Worm (Caenorhabditis elegans): Measurements from ENCODE around the gene B0361.3.

Gene B0361.3

ce11 chrIII:7272828-7273227 lies 8.4 kb upstream of the B0361.3 start:
- TF ChIP-seq die-1 (tag; optimal IDR thresholded peaks at IDR 0.05) (peak; percentile 8), lir-1 (GFP tag; conservative IDR thresholded peaks at IDR 0.05) (no peak), Y53F4B.3 (GFP tag; IDR thresholded peaks at IDR 0.05) (no peak), lin-40 (tag; optimal IDR thresholded peaks at IDR 0.05) (peak; percentile 51), nhr-80 (tag; optimal IDR thresholded peaks at IDR 0.05) (peak; percentile 52), pbrm-1 (GFP tag; IDR thresholded peaks at IDR 0.05) (peak; percentile 37; the same call in 1 of the 2 replicates), sptf-2 (GFP tag; optimal IDR thresholded peaks at IDR 0.05) (no peak), ztf-6 (GFP tag; IDR thresholded peaks at IDR 0.05) (no peak), cebp-1 (GFP tag; IDR thresholded peaks at IDR 0.05) (no peak), cebp-1 (tag; optimal IDR thresholded peaks at IDR 0.05) (peak; percentile 45), lin-54 (GFP tag; optimal IDR thresholded peaks at IDR 0.05) (peak; percentile 3), zim-3 (tag; optimal IDR thresholded peaks at IDR 0.05) (no peak), somi-1 (GFP tag; optimal IDR thresholded peaks at IDR 0.05) (peak; percentile 59), hsf-1 (GFP tag; IDR thresholded peaks at IDR 0.05) (no peak), him-1 (tag; optimal IDR thresholded peaks at IDR 0.05) (no peak), Y56A3A.18 (GFP tag; IDR thresholded peaks at IDR 0.05) (no peak), let-607 (tag; optimal IDR thresholded peaks at IDR 0.05) (no peak), snpc-4 (GFP tag; optimal IDR thresholded peaks at IDR 0.05) (no peak), snpc-4 (tag; optimal IDR thresholded peaks at IDR 0.05) (no peak), tlf-1 (GFP tag; optimal IDR thresholded peaks at IDR 0.05) (no peak), F57C9.4 (tag; optimal IDR thresholded peaks at IDR 0.05) (no peak), snpc-3.4 (tag; optimal IDR thresholded peaks at IDR 0.05) (no peak), madf-6 (GFP tag; IDR thresholded peaks at IDR 0.05) (no peak), unc-62 (GFP tag; optimal IDR thresholded peaks at IDR 0.05) (no peak), ztf-3 (GFP tag; optimal IDR thresholded peaks at IDR 0.05) (no peak), F52B5.7 (tag; optimal IDR thresholded peaks at IDR 0.05) (no peak), mcd-1 (GFP tag; IDR thresholded peaks at IDR 0.05) (0 out of 2 replicates have a peak, but pooled peaks have one; percentile 19), F39B2.1 (GFP tag; IDR thresholded peaks at IDR 0.05) (no peak), F37B4.10 (GFP tag; IDR thresholded peaks at IDR 0.05) (no peak), ceh-91 (GFP tag; IDR thresholded peaks at IDR 0.05) (no peak), lin-26 (GFP tag; IDR thresholded peaks at IDR 0.05) (peak; percentile 42; the same call in 1 of the 2 replicates), xnd-1 (tag; optimal IDR thresholded peaks at IDR 0.05) (no peak), ztf-26 (tag; optimal IDR thresholded peaks at IDR 0.05) (peak; percentile 63), nhr-90 (tag; optimal IDR thresholded peaks at IDR 0.05) (peak; percentile 8), lsl-1 (GFP tag; optimal IDR thresholded peaks at IDR 0.05) (no peak), Y79H2A.3 (GFP tag; conservative IDR thresholded peaks at IDR 0.05) (no peak), ets-4 (GFP tag; optimal IDR thresholded peaks at IDR 0.05) (no peak), lag-1 (GFP tag; IDR thresholded peaks at IDR 0.05) (no peak)

DNA sequence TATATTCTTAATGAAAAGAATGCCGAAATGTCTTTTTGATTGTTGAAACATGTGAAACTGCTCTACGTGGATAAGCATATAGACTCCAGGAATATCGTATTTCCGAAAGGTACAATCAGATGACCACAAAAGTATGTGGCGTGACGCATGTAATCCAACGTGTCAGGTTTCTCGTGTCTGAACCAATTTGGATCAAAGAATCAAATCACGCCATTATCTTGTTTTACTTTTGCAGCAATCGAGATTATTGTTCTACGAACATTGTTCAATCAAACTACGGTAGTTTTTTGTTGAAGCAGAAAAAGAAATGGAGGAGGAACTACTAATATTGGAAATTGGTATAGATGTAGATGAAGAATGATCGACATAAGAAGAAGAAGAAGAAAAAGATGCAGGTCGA lies 7.5 kb upstream of the B0361.3 start:
- TF ChIP-seq repo-1 (tag; optimal IDR thresholded peaks at IDR 0.05) (no peak), hmg-1.2 (GFP tag; IDR thresholded peaks at IDR 0.05) (no peak), pbrm-1 (GFP tag; IDR thresholded peaks at IDR 0.05) (no peak), attf-3 (GFP tag; conservative IDR thresholded peaks at IDR 0.05) (no peak), somi-1 (GFP tag; optimal IDR thresholded peaks at IDR 0.05) (no peak), Y56A3A.18 (GFP tag; IDR thresholded peaks at IDR 0.05) (no peak), B0035.1 (tag; optimal IDR thresholded peaks at IDR 0.05) (no peak), nfyb-1 (GFP tag; IDR thresholded peaks at IDR 0.05) (no peak), madf-6 (GFP tag; IDR thresholded peaks at IDR 0.05) (no peak), rec-8 (tag; optimal IDR thresholded peaks at IDR 0.05) (no peak)

All from whole organism, young adult.